ENCODE assay signal across 2 fruit fly cellular contexts in genomic region chr3L:15251759-15252322, dm6.
A peak's percentile ranks its signal among the peaks of the same experiment; 100 is the strongest.
TF ChIP-seq lines count a peak whose summit lies in the region.

No protein-coding gene starts in this region.

- no peak for TF ChIP-seq CTCF in whole organism, embryonic (GFP tag; optimal IDR thresholded peaks at IDR 0.05; lab: Kevin White, UChicago)

TF ChIP-seq in whole organism, embryonic, 481 proteins besides CTCF, POLR2A, EP300 and RAD21:
- TF ChIP-seq salm (tag; optimal IDR thresholded peaks at IDR 0.05; lab: Kevin White, UChicago) (peak; percentile 21), Usf (GFP tag; optimal IDR thresholded peaks at IDR 0.05; lab: Kevin White, UChicago) (no peak), grn (GFP tag; optimal IDR thresholded peaks at IDR 0.05; lab: Kevin White, UChicago) (peak; percentile 53), sd (tag; optimal IDR thresholded peaks at IDR 0.05; lab: Kevin White, UChicago) (peak; percentile 66), croc (GFP tag; conservative IDR thresholded peaks at IDR 0.05; lab: Robert Waterston, UW) (no peak), Awh (GFP tag; IDR thresholded peaks at IDR 0.05; lab: Robert Waterston, UW) (peak; percentile 80), CG12769 (tag; optimal IDR thresholded peaks at IDR 0.05; lab: Kevin White, UChicago) (peak; percentile 35), onecut (GFP tag; IDR thresholded peaks at IDR 0.05; lab: Robert Waterston, UW) (peak; percentile 46; the same call in 1 of the 2 replicates), CG32532 (GFP tag; IDR thresholded peaks at IDR 0.05; lab: Robert Waterston, UW) (no peak), vvl (GFP tag; IDR thresholded peaks at IDR 0.05; lab: Robert Waterston, UW) (peak; percentile 90), abd-A (tag; optimal IDR thresholded peaks at IDR 0.05; lab: Kevin White, UChicago) (peak; percentile 93), oc (tag; optimal IDR thresholded peaks at IDR 0.05; lab: Kevin White, UChicago) (peak; percentile 75), sens (GFP tag; lab: Kevin White, UChicago) (peak; percentile 60)

TF ChIP-seq in whole organism, prepupa, 60 proteins besides CTCF, POLR2A, EP300 and RAD21:
- no peak for TF ChIP-seq CG8319 (GFP tag; optimal IDR thresholded peaks at IDR 0.05; lab: Kevin White, UChicago)
- no peak for TF ChIP-seq CG6276 (GFP tag; optimal IDR thresholded peaks at IDR 0.05; lab: Kevin White, UChicago)
- TF ChIP-seq svp (GFP tag; lab: Kevin White, UChicago): peak; percentile 70
TF ChIP-seq in whole organism, prepupa: peak in this region for 1.
